Worm (Caenorhabditis elegans) whole organism, L1 larva: Measurements from ENCODE around the gene Y54G2A.7.
A peak's percentile ranks its signal among the peaks of the same experiment; 100 is the strongest.
"Not testable (repeated sequence)": the region's sequence is repeated elsewhere in the genome, so short reads cannot be mapped to it uniquely, and the experiment has no call there.

Experiments
- C04F5.9 ChIP-seq: sonication (generic microtip); optimal IDR thresholded peaks from 2 replicates; lab custom pipeline; 2016; ENCODE audit warnings: missing genetic modification characterization, missing compliant biosample characterization
- F16B12.6 ChIP-seq: fragments of 150-350 bp; optimal IDR thresholded peaks from 2 replicates; lab custom pipeline; 2014; ENCODE audit warnings: missing biosample characterization, missing genetic modification characterization
- Y116A8C.19 ChIP-seq: sonication (generic microtip); optimal IDR thresholded peaks from 2 replicates; lab custom pipeline; 2016; ENCODE audit warnings: missing compliant biosample characterization, missing genetic modification characterization, borderline replicate concordance
- ama-1 ChIP-seq: fragments of 150-350 bp; optimal IDR thresholded peaks from 2 replicates; lab custom pipeline; 2014
- blmp-1 ChIP-seq: fragments of 150-350 bp; optimal IDR thresholded peaks from 2 replicates; lab custom pipeline; 2014; ENCODE audit warnings: missing biosample characterization, missing genetic modification characterization
- ceh-63 ChIP-seq: fragments of 200-800 bp; sonication (Bioruptor generic); optimal IDR thresholded peaks from 2 replicates; lab custom pipeline; 2018; ENCODE audit warnings: mild to moderate bottlenecking, missing genetic modification characterization, missing compliant biosample characterization
- ceh-82 ChIP-seq, 3 experiments: fragments of 150-350 bp in 1 of 3; sonication (generic microtip) in 2 of 3; optimal IDR thresholded peaks; 2 replicates each; lab custom pipeline; 2014 to 2017; ENCODE audit warnings: missing biosample characterization in 3 of 3, missing genetic modification characterization in 3 of 3
- ces-1 ChIP-seq: fragments of 150-350 bp; optimal IDR thresholded peaks from 2 replicates; lab custom pipeline; 2014; ENCODE audit warnings: missing biosample characterization, missing genetic modification reagents, missing genetic modification characterization
- dpl-1 ChIP-seq, 3 experiments: fragments of 150-350 bp in 2 of 3; sonication (generic microtip) in 1 of 3; optimal IDR thresholded peaks; 2 replicates each; lab custom pipeline; 2014 to 2017; ENCODE audit warnings: missing biosample characterization in 3 of 3, missing genetic modification characterization in 3 of 3, missing genetic modification reagents in 3 of 3
- dsc-1 ChIP-seq: sonication (generic microtip); optimal IDR thresholded peaks from 2 replicates; lab custom pipeline; 2016; ENCODE audit warnings: mild to moderate bottlenecking, missing genetic modification characterization, missing compliant biosample characterization
- efl-1 ChIP-seq, 4 experiments: fragments of 150-350 bp; optimal IDR thresholded peaks in 3 of 4; peaks in 1 of 4; 1 replicate in 1 of 4; 2 replicates in 3 of 4; lab custom pipeline; 2014; ENCODE audit warnings: missing biosample characterization in 2 of 4, missing genetic modification characterization in 2 of 4, missing genetic modification reagents in 2 of 4
- efl-3 ChIP-seq: fragments of 200-800 bp; sonication (Bioruptor generic); optimal IDR thresholded peaks from 2 replicates; lab custom pipeline; 2018; ENCODE audit warnings: mild to moderate bottlenecking, missing genetic modification characterization, missing compliant biosample characterization
- egl-27 ChIP-seq, 2 experiments: fragments of 150-350 bp in 1 of 2; sonication (generic microtip); optimal IDR thresholded peaks; 3 replicates each; lab custom pipeline; 2017 to 2018; ENCODE audit warnings: missing biosample characterization in 2 of 2, missing genetic modification characterization in 2 of 2, missing genetic modification reagents in 2 of 2
- fkh-10 ChIP-seq: sonication (generic microtip); optimal IDR thresholded peaks from 2 replicates; lab custom pipeline; 2017; ENCODE audit warnings: missing biosample characterization, missing genetic modification reagents, missing genetic modification characterization
- irx-1 ChIP-seq: sonication (generic microtip); optimal IDR thresholded peaks from 2 replicates; lab custom pipeline; 2016; ENCODE audit warnings: missing genetic modification characterization, missing compliant biosample characterization
- isw-1 ChIP-seq: fragments of 200-800 bp; sonication (Bioruptor generic); IDR thresholded peaks from 2 replicates; pipeline ENCODE4 v1.3.6; 2022; ENCODE audit warnings: missing genetic modification characterization, missing compliant biosample characterization
- lin-13 ChIP-seq: fragments of 150-350 bp; optimal IDR thresholded peaks from 2 replicates; lab custom pipeline; 2014; ENCODE audit warnings: missing biosample characterization, missing genetic modification reagents, missing genetic modification characterization
- lin-14 ChIP-seq: fragments of 200-800 bp; sonication (Bioruptor generic); optimal IDR thresholded peaks from 2 replicates; lab custom pipeline; 2018; ENCODE audit warnings: mild to moderate bottlenecking, missing genetic modification characterization, moderate library complexity, missing compliant biosample characterization
- lin-35 ChIP-seq, 2 experiments: fragments of 150-350 bp; optimal IDR thresholded peaks; 2 replicates each; lab custom pipeline; 2014; ENCODE audit warnings: missing biosample characterization in 2 of 2, missing genetic modification characterization in 2 of 2, missing genetic modification reagents in 2 of 2
- lin-39 ChIP-seq: fragments of 150-350 bp; optimal IDR thresholded peaks from 2 replicates; lab custom pipeline; 2014; ENCODE audit warnings: missing biosample characterization, missing genetic modification reagents, missing genetic modification characterization
- lsy-2 ChIP-seq, 2 experiments: fragments of 150-350 bp; optimal IDR thresholded peaks; 2 replicates each; lab custom pipeline; 2014; ENCODE audit warnings: missing biosample characterization in 2 of 2, missing genetic modification characterization in 2 of 2
- mab-9 ChIP-seq: fragments of 200-800 bp; sonication (Bioruptor generic); IDR thresholded peaks from 2 replicates; pipeline ENCODE4 v1.3.6; 2022; ENCODE audit warnings: missing genetic modification reagents, missing genetic modification characterization, missing compliant biosample characterization
- mdl-1 ChIP-seq, 2 experiments: fragments of 150-350 bp; optimal IDR thresholded peaks; 2 replicates each; lab custom pipeline; 2014 to 2017; ENCODE audit warnings: missing biosample characterization in 2 of 2, missing genetic modification characterization in 2 of 2, inconsistent platforms in 1 of 2
- mep-1 ChIP-seq: fragments of 150-350 bp; optimal IDR thresholded peaks from 2 replicates; lab custom pipeline; 2014; ENCODE audit warnings: missing biosample characterization, missing genetic modification characterization
- nhr-11 ChIP-seq: fragments of 150-350 bp; optimal IDR thresholded peaks from 2 replicates; lab custom pipeline; 2014; ENCODE audit warnings: missing biosample characterization, missing genetic modification characterization
- nhr-19 ChIP-seq: fragments of 200-800 bp; sonication (Bioruptor generic); conservative IDR thresholded peaks from 2 replicates; pipeline ENCODE4 v1.3.6; 2022; ENCODE audit warnings: missing genetic modification characterization, missing compliant biosample characterization
- nhr-28 ChIP-seq: fragments of 150-350 bp; optimal IDR thresholded peaks from 2 replicates; lab custom pipeline; 2014; ENCODE audit warnings: missing biosample characterization, missing genetic modification characterization
- nhr-47 ChIP-seq: sonication (generic microtip); optimal IDR thresholded peaks from 2 replicates; lab custom pipeline; 2016; ENCODE audit warnings: mild to moderate bottlenecking, missing genetic modification characterization, moderate library complexity, missing compliant biosample characterization
- nhr-71 ChIP-seq: sonication (generic microtip); optimal IDR thresholded peaks from 2 replicates; lab custom pipeline; 2016; ENCODE audit warnings: mild to moderate bottlenecking, missing genetic modification characterization, moderate library complexity, missing compliant biosample characterization
- nhr-77 ChIP-seq: fragments of 150-350 bp; optimal IDR thresholded peaks from 2 replicates; lab custom pipeline; 2014; ENCODE audit warnings: missing biosample characterization, missing genetic modification characterization
- pax-3 ChIP-seq: fragments of 200-800 bp; sonication (Bioruptor generic); optimal IDR thresholded peaks from 2 replicates; lab custom pipeline; 2018; ENCODE audit warnings: mild to moderate bottlenecking, missing genetic modification characterization, moderate library complexity, missing compliant biosample characterization
- pqm-1 ChIP-seq: sonication (generic microtip); optimal IDR thresholded peaks from 3 replicates; lab custom pipeline; 2017; ENCODE audit warnings: missing biosample characterization, missing genetic modification characterization
- skn-1 ChIP-seq: fragments of 150-350 bp; optimal IDR thresholded peaks from 2 replicates; lab custom pipeline; 2014; ENCODE audit warnings: missing biosample characterization, missing genetic modification characterization
- snu-23 ChIP-seq: sonication (generic microtip); optimal IDR thresholded peaks from 2 replicates; lab custom pipeline; 2016; ENCODE audit warnings: missing genetic modification characterization, missing compliant biosample characterization
- sox-4 ChIP-seq: sonication (generic microtip); optimal IDR thresholded peaks from 2 replicates; lab custom pipeline; 2016; ENCODE audit warnings: missing genetic modification characterization, missing compliant biosample characterization
- sptf-1 ChIP-seq: fragments of 150-350 bp; optimal IDR thresholded peaks from 2 replicates; lab custom pipeline; 2014; ENCODE audit warnings: missing biosample characterization, missing genetic modification characterization
- tbx-2 ChIP-seq: sonication (generic microtip); optimal IDR thresholded peaks from 2 replicates; lab custom pipeline; 2016; ENCODE audit warnings: missing genetic modification characterization, missing compliant biosample characterization
- unc-130 ChIP-seq: fragments of 150-350 bp; optimal IDR thresholded peaks from 2 replicates; lab custom pipeline; 2017; ENCODE audit warnings: missing biosample characterization, missing genetic modification characterization, inconsistent platforms
- unc-30 ChIP-seq: sonication (generic microtip); optimal IDR thresholded peaks from 2 replicates; lab custom pipeline; 2017; ENCODE audit warnings: missing biosample characterization, missing genetic modification characterization
- unc-86 ChIP-seq: sonication (generic microtip); optimal IDR thresholded peaks from 2 replicates; lab custom pipeline; 2016; ENCODE audit warnings: missing genetic modification characterization, missing compliant biosample characterization
- unc-98 ChIP-seq: fragments of 200-800 bp; sonication (Bioruptor generic); IDR thresholded peaks from 2 replicates; pipeline ENCODE4 v1.3.6; 2022; ENCODE audit warnings: missing genetic modification characterization, missing compliant biosample characterization
- vab-15 ChIP-seq: sonication (generic microtip); optimal IDR thresholded peaks from 2 replicates; lab custom pipeline; 2017; ENCODE audit warnings: missing genotype, mild to moderate bottlenecking, missing genetic modification characterization, missing compliant biosample characterization
- xbp-1 ChIP-seq: sonication (generic microtip); optimal IDR thresholded peaks from 2 replicates; lab custom pipeline; 2016; ENCODE audit warnings: missing genetic modification characterization, missing compliant biosample characterization
- zag-1 ChIP-seq: fragments of 150-350 bp; optimal IDR thresholded peaks from 2 replicates; lab custom pipeline; 2014; ENCODE audit warnings: missing biosample characterization, missing genetic modification characterization
- zip-4 ChIP-seq: fragments of 200-800 bp; sonication (Bioruptor generic); optimal IDR thresholded peaks from 2 replicates; lab custom pipeline; 2018; ENCODE audit warnings: mild to moderate bottlenecking, missing genetic modification characterization, moderate library complexity, missing compliant biosample characterization
- ztf-11 ChIP-seq, 2 experiments: sonication (generic microtip); optimal IDR thresholded peaks; 2 replicates each; lab custom pipeline; 2016 to 2017; ENCODE audit warnings: missing genetic modification characterization in 2 of 2, missing biosample characterization in 1 of 2, missing compliant biosample characterization in 1 of 2

Y54G2A.7 gene

ce11 chrIV:2801558-2801957, 36.9 kb upstream of the Y54G2A.7 start, which contains the start of gene Y54G2A.44:
Gene Y54G2A.44 (plus strand): TSS chrIV:2801858.
- TF ChIP-seq ztf-11 (tag; optimal IDR thresholded peaks at IDR 0.05; lab: Kevin White, UChicago); unc-98 (GFP tag; lab: Robert Waterston, UW); vab-15 (tag; lab: Kevin White, UChicago): not testable (repeated sequence)

- TF ChIP-seq efl-1 (optimal IDR thresholded peaks at IDR 0.05; lab: Kevin White, UChicago) (no peak), efl-1 (GFP tag; optimal IDR thresholded peaks at IDR 0.05 in 1 of 2; lab: Kevin White, UChicago) (peak in 1 of 2 experiments; percentile 85), efl-3 (GFP tag; lab: Kevin White, UChicago) (no peak)
Observed at ce11 chrIV:2802193-2802592, 36.2 kb upstream of the Y54G2A.7 start.

- TF ChIP-seq mdl-1 (tag; optimal IDR thresholded peaks at IDR 0.05; lab: Kevin White, UChicago) = no peak
- TF ChIP-seq irx-1 = no peak
- TF ChIP-seq ztf-11 (tag; optimal IDR thresholded peaks at IDR 0.05; lab: Kevin White, UChicago) = no peak
- no peak for TF ChIP-seq egl-27 (tag; optimal IDR thresholded peaks at IDR 0.05; lab: Kevin White, UChicago)
- no peak for TF ChIP-seq xbp-1 (tag; lab: Kevin White, UChicago)
- no peak for TF ChIP-seq nhr-47 (tag; lab: Kevin White, UChicago)
- no peak for TF ChIP-seq lin-39 (tag; lab: Kevin White, UChicago)
- no peak for TF ChIP-seq pax-3 (tag; lab: Kevin White, UChicago)
- TF ChIP-seq snu-23 (GFP tag; lab: Kevin White, UChicago) = no peak
- no peak for TF ChIP-seq lin-13 (GFP tag; lab: Kevin White, UChicago)
- TF ChIP-seq tbx-2 (tag; lab: Kevin White, UChicago) = no peak
- TF ChIP-seq nhr-71 (tag; lab: Kevin White, UChicago) = no peak
- TF ChIP-seq fkh-10 (GFP tag; lab: Kevin White, UChicago) = no peak
Observed at ce11 chrIV:2803652-2804051, 34.8 kb upstream of the Y54G2A.7 start, which contains the start of gene Y54G2A.32. Gene Y54G2A.32 (plus strand): TSS chrIV:2803952.

- no peak for TF ChIP-seq pax-3 (tag; lab: Kevin White, UChicago)
- peak in 1 of 2 experiments; percentile 55 for TF ChIP-seq lin-35 (GFP tag; optimal IDR thresholded peaks at IDR 0.05; lab: Kevin White, UChicago)
- TF ChIP-seq ama-1 (lab: Kevin White, UChicago) = no peak
- TF ChIP-seq mab-9 = no peak
- TF ChIP-seq zag-1 (tag; lab: Kevin White, UChicago) = no peak
- TF ChIP-seq unc-30 = no peak
- TF ChIP-seq pqm-1 (tag; lab: Kevin White, UChicago) = peak; percentile 40
- no peak for TF ChIP-seq sptf-1
- TF ChIP-seq isw-1 = no peak
- TF ChIP-seq efl-3 (GFP tag; lab: Kevin White, UChicago) = no peak
- no peak for TF ChIP-seq Y116A8C.19
- TF ChIP-seq dsc-1 (tag; lab: Kevin White, UChicago) = peak; percentile 18
- peak; percentile 5 for TF ChIP-seq nhr-77 (tag; lab: Kevin White, UChicago)
- TF ChIP-seq F16B12.6 = no peak
- TF ChIP-seq blmp-1 (tag; lab: Kevin White, UChicago) = no peak
- no peak for TF ChIP-seq ceh-63
- no peak for TF ChIP-seq vab-15 (tag; lab: Kevin White, UChicago)
- no peak for TF ChIP-seq sox-4 (tag; lab: Kevin White, UChicago)
- TF ChIP-seq ces-1 = no peak
- TF ChIP-seq unc-86 (tag; lab: Kevin White, UChicago) = no peak
- peak; percentile 57 for TF ChIP-seq nhr-47 (tag; lab: Kevin White, UChicago)
- TF ChIP-seq unc-130 = no peak
- TF ChIP-seq lsy-2 (tag; optimal IDR thresholded peaks at IDR 0.05; lab: Kevin White, UChicago) = peak in 1 of 2 experiments; percentile 57
- TF ChIP-seq ceh-82 (tag; optimal IDR thresholded peaks at IDR 0.05; lab: Kevin White, UChicago) = peak in 1 of 3 experiments; percentile 6
- no peak for TF ChIP-seq C04F5.9 (tag; lab: Kevin White, UChicago)
- no peak for TF ChIP-seq lin-39 (tag; lab: Kevin White, UChicago)
- no peak for TF ChIP-seq lin-14
- TF ChIP-seq dpl-1 (GFP tag; optimal IDR thresholded peaks at IDR 0.05; lab: Kevin White, UChicago) = peak in 1 of 3 experiments; percentile 5
- TF ChIP-seq skn-1 (tag; lab: Kevin White, UChicago) = no peak
- TF ChIP-seq snu-23 (GFP tag; lab: Kevin White, UChicago) = peak; percentile 36
- no peak for TF ChIP-seq nhr-11 (tag; lab: Kevin White, UChicago)
- peak; percentile 26 for TF ChIP-seq nhr-19
- no peak for TF ChIP-seq mep-1 (tag; lab: Kevin White, UChicago)
- no peak for TF ChIP-seq zip-4 (GFP tag; lab: Kevin White, UChicago)
- no peak for TF ChIP-seq nhr-28
Observed at ce11 chrIV:2805525-2805924, 32.9 kb upstream of the Y54G2A.7 start, which contains the start of gene Y54G2A.45. Gene Y54G2A.45 (plus strand): TSS chrIV:2805857.
